Fruit fly (Drosophila melanogaster) S2 (cell line): Measurements from ENCODE around the gene CG43117.

Experiments used
- CG8478 ChIP-seq: fragments of >200 bp; optimal IDR thresholded peaks from 2 replicates; lab custom pipeline; 2018
- CTCF ChIP-seq, 2 experiments: fragments of >200 bp; optimal IDR thresholded peaks; 2 replicates each; lab custom pipeline; 2018

dm6 chr3R:26436540-26436939 lies 18.1 kb upstream of the CG43117 start:
- TF ChIP-seq CG8478 (lab: Kevin White, UChicago) = no peak
- TF ChIP-seq CTCF (optimal IDR thresholded peaks at IDR 0.05; lab: Kevin White, UChicago) = no peak
